Fruit fly (Drosophila melanogaster): ENCODE measurements around the gene pHCl-2.

pHCl-2 gene

dm6 chr3R:31290195-31290594, 15.0 kb downstream of the pHCl-2 start:
- TF ChIP-seq gl (tag; optimal IDR thresholded peaks at IDR 0.05), result no peak
- peak; percentile 59 for TF ChIP-seq CG8301 (tag; optimal IDR thresholded peaks at IDR 0.05)
- TF ChIP-seq CG14655 (GFP tag; optimal IDR thresholded peaks at IDR 0.05), result peak; percentile 69
- peak; percentile 50; the same call in 1 of the 3 replicates for TF ChIP-seq CG4496 (GFP tag; IDR thresholded peaks at IDR 0.05)
- TF ChIP-seq Pif1A (GFP tag; optimal IDR thresholded peaks at IDR 0.05), result peak; percentile 20

- TF ChIP-seq CG14655 (GFP tag; optimal IDR thresholded peaks at IDR 0.05) (peak; percentile 45), CG4496 (GFP tag; IDR thresholded peaks at IDR 0.05) (peak; percentile 66; the same call in 1 of the 3 replicates), CG8159 (tag; optimal IDR thresholded peaks at IDR 0.05) (peak; percentile 35), CG34367 (tag; optimal IDR thresholded peaks at IDR 0.05) (peak; percentile 10), CG9948 (tag; optimal IDR thresholded peaks at IDR 0.05) (peak; percentile 34), Snoo (tag; optimal IDR thresholded peaks at IDR 0.05) (no peak), EcR (GFP tag; optimal IDR thresholded peaks at IDR 0.05) (no peak), Pif1B (GFP tag; optimal IDR thresholded peaks at IDR 0.05) (peak; percentile 36), CG8301 (tag; optimal IDR thresholded peaks at IDR 0.05) (peak; percentile 23), rn (GFP tag; IDR thresholded peaks at IDR 0.05) (no peak), CG10348 (GFP tag; IDR thresholded peaks at IDR 0.05) (no peak), CG17806 (tag; optimal IDR thresholded peaks at IDR 0.05) (peak; percentile 30), CG15710 (tag; optimal IDR thresholded peaks at IDR 0.05) (no peak), Pif1A (GFP tag; optimal IDR thresholded peaks at IDR 0.05) (peak; percentile 40), CG12605 (GFP tag; IDR thresholded peaks at IDR 0.05) (no peak), CG13204 (GFP tag; optimal IDR thresholded peaks at IDR 0.05) (no peak), gl (tag; optimal IDR thresholded peaks at IDR 0.05) (no peak), D1 (tag; optimal IDR thresholded peaks at IDR 0.05) (no peak), fd96Ca (GFP tag; IDR thresholded peaks at IDR 0.05) (peak; percentile 26; the same call in 1 of the 3 replicates), Ets98B (GFP tag; IDR thresholded peaks at IDR 0.05) (0 out of 2 replicates have a peak, but pooled peaks have one; percentile 15), CG32121 (GFP tag; IDR thresholded peaks at IDR 0.05) (no peak)
These were observed 17.7 kb downstream of the pHCl-2 start for dm6 chr3R:31287522-31287921.

- TF ChIP-seq CG4496 (GFP tag; IDR thresholded peaks at IDR 0.05), result no peak
- peak; percentile 51 for TF ChIP-seq CG9948 (tag; optimal IDR thresholded peaks at IDR 0.05)
- TF ChIP-seq CG8301 (tag; optimal IDR thresholded peaks at IDR 0.05), result peak; percentile 20
- no peak for TF ChIP-seq Ets98B (GFP tag; IDR thresholded peaks at IDR 0.05)
- no peak for TF ChIP-seq gl (tag; optimal IDR thresholded peaks at IDR 0.05)
- no peak for TF ChIP-seq EcR (GFP tag; optimal IDR thresholded peaks at IDR 0.05)
- peak; percentile 51 for TF ChIP-seq CG15710 (tag; optimal IDR thresholded peaks at IDR 0.05)
- TF ChIP-seq CG10348 (GFP tag; IDR thresholded peaks at IDR 0.05), result no peak
- TF ChIP-seq CG17806 (tag; optimal IDR thresholded peaks at IDR 0.05), result peak; percentile 50
- no peak for TF ChIP-seq CG13204 (GFP tag; optimal IDR thresholded peaks at IDR 0.05)
- TF ChIP-seq CG34367 (tag; optimal IDR thresholded peaks at IDR 0.05), result peak; percentile 39
- TF ChIP-seq CG8159 (tag; optimal IDR thresholded peaks at IDR 0.05), result peak; percentile 62
- peak; percentile 51 for TF ChIP-seq CG14655 (GFP tag; optimal IDR thresholded peaks at IDR 0.05)
These were observed 19.4 kb downstream of the pHCl-2 start for dm6 chr3R:31285791-31286190.

dm6 chr3R:31270783-31271427, 34.3 kb downstream of the pHCl-2 start:
- TF ChIP-seq rn (GFP tag; IDR thresholded peaks at IDR 0.05) (no peak), CG17806 (tag; optimal IDR thresholded peaks at IDR 0.05) (no peak), Pif1B (GFP tag; optimal IDR thresholded peaks at IDR 0.05) (no peak), CG8159 (tag; optimal IDR thresholded peaks at IDR 0.05) (peak; percentile 15), Ets98B (GFP tag; IDR thresholded peaks at IDR 0.05) (no peak), CG14655 (GFP tag; optimal IDR thresholded peaks at IDR 0.05) (no peak)

dm6 chr3R:31265430-31265829, 39.8 kb downstream of the pHCl-2 start, which contains the start of gene ppk24:
ppk24 (plus strand) TSS chr3R:31265730.
- no peak for TF ChIP-seq Ets98B (GFP tag; IDR thresholded peaks at IDR 0.05)
- no peak for TF ChIP-seq Pif1A (GFP tag; optimal IDR thresholded peaks at IDR 0.05)
- TF ChIP-seq EcR (GFP tag; optimal IDR thresholded peaks at IDR 0.05), result no peak
- TF ChIP-seq CG13204 (GFP tag; optimal IDR thresholded peaks at IDR 0.05), result no peak
- TF ChIP-seq fd96Ca (GFP tag; IDR thresholded peaks at IDR 0.05), result no peak
- TF ChIP-seq CG34367 (tag; optimal IDR thresholded peaks at IDR 0.05), result no peak
- TF ChIP-seq CG15710 (tag; optimal IDR thresholded peaks at IDR 0.05), result no peak
- no peak for TF ChIP-seq CG32121 (GFP tag; IDR thresholded peaks at IDR 0.05)
- no peak for TF ChIP-seq rn (GFP tag; IDR thresholded peaks at IDR 0.05)
- no peak for TF ChIP-seq CG17806 (tag; optimal IDR thresholded peaks at IDR 0.05)
- TF ChIP-seq CG9948 (tag; optimal IDR thresholded peaks at IDR 0.05), result no peak
- TF ChIP-seq CG14655 (GFP tag; optimal IDR thresholded peaks at IDR 0.05), result no peak
- no peak for TF ChIP-seq CG10348 (GFP tag; IDR thresholded peaks at IDR 0.05)

- TF ChIP-seq EcR (GFP tag; optimal IDR thresholded peaks at IDR 0.05) (no peak), CG9948 (tag; optimal IDR thresholded peaks at IDR 0.05) (no peak), fd96Ca (GFP tag; IDR thresholded peaks at IDR 0.05) (no peak), CG34367 (tag; optimal IDR thresholded peaks at IDR 0.05) (no peak), CG8159 (tag; optimal IDR thresholded peaks at IDR 0.05) (no peak), rn (GFP tag; IDR thresholded peaks at IDR 0.05) (no peak), gl (tag; optimal IDR thresholded peaks at IDR 0.05) (no peak), CG13204 (GFP tag; optimal IDR thresholded peaks at IDR 0.05) (no peak), CG17806 (tag; optimal IDR thresholded peaks at IDR 0.05) (no peak), Snoo (tag; optimal IDR thresholded peaks at IDR 0.05) (no peak)
These were observed 41.2 kb downstream of the pHCl-2 start for dm6 chr3R:31263934-31264333.

Data from whole organism, pupa.